Fruit fly (Drosophila melanogaster) whole organism, wandering third instar larva: ENCODE data around the gene eEF1alpha2.

Experiments used
- Abd-B ChIP-seq: fragments of >200 bp; optimal IDR thresholded peaks from 2 replicates; lab custom pipeline; 2017; ENCODE audit warnings: missing biosample characterization, missing genetic modification characterization
- CG32264 ChIP-seq: fragments of 200-800 bp; sonication (Bioruptor generic); optimal IDR thresholded peaks from 2 replicates; lab custom pipeline; 2016; ENCODE audit warnings: missing biosample characterization, missing genetic modification characterization
- CG9705 ChIP-seq: fragments of 200-800 bp; sonication (Bioruptor generic); optimal IDR thresholded peaks from 2 replicates; lab custom pipeline; 2018; ENCODE audit warnings: missing biosample characterization, mild to moderate bottlenecking, missing genetic modification characterization
- CrebA ChIP-seq: fragments of 200-800 bp; sonication (Bioruptor generic); optimal IDR thresholded peaks from 2 replicates; lab custom pipeline; 2016; ENCODE audit warnings: missing biosample characterization, mild to moderate bottlenecking, missing genetic modification characterization, borderline replicate concordance
- Dfd ChIP-seq: fragments of >200 bp; optimal IDR thresholded peaks from 2 replicates; lab custom pipeline; 2017; ENCODE audit warnings: missing biosample characterization, missing genetic modification characterization
- Dif ChIP-seq: fragments of 200-275, 200-300 bp; sonication (Bioruptor generic); optimal IDR thresholded peaks from 2 replicates; lab custom pipeline; 2018; ENCODE audit warnings: missing biosample characterization, missing genetic modification characterization; ENCODE audit not compliant: partially characterized antibody
- GATAd ChIP-seq: sonication (Bioruptor generic); optimal IDR thresholded peaks from 2 replicates; lab custom pipeline; 2016; ENCODE audit warnings: missing biosample characterization, missing genetic modification characterization
- HLH106 ChIP-seq: fragments of 200-800 bp; optimal IDR thresholded peaks from 3 replicates; lab custom pipeline; 2019; ENCODE audit warnings: missing biosample characterization, mild to moderate bottlenecking, missing genetic modification characterization, moderate library complexity
- Hnf4 ChIP-seq: fragments of 200-800 bp; sonication (Bioruptor generic); optimal IDR thresholded peaks from 2 replicates; lab custom pipeline; 2016; ENCODE audit warnings: missing biosample characterization, mild to moderate bottlenecking, missing genetic modification characterization
- Hr83 ChIP-seq: fragments of 200-300 bp; sonication (Bioruptor generic); optimal IDR thresholded peaks from 2 replicates; lab custom pipeline; 2016; ENCODE audit warnings: missing biosample characterization, mild to moderate bottlenecking, missing genetic modification characterization, moderate library complexity; ENCODE audit not compliant: poor library complexity, severe bottlenecking
- Jra ChIP-seq: sonication (Bioruptor generic); optimal IDR thresholded peaks from 2 replicates; lab custom pipeline; 2016; ENCODE audit warnings: missing biosample characterization, missing genetic modification characterization
- Mio ChIP-seq: sonication (Bioruptor generic); optimal IDR thresholded peaks from 2 replicates; lab custom pipeline; 2016; ENCODE audit warnings: missing biosample characterization, missing genetic modification characterization
- Myc ChIP-seq: fragments of >200 bp; optimal IDR thresholded peaks from 2 replicates; lab custom pipeline; 2017
- N ChIP-seq: fragments of >200 bp; optimal IDR thresholded peaks from 2 replicates; lab custom pipeline; 2018; ENCODE audit warnings: missing biosample characterization, missing external identifiers, missing genetic modification characterization
- OdsH ChIP-seq: fragments of 200-800 bp; sonication (Bioruptor generic); optimal IDR thresholded peaks from 2 replicates; lab custom pipeline; 2016; ENCODE audit warnings: missing biosample characterization, mild to moderate bottlenecking, missing genetic modification characterization
- Rel ChIP-seq, 2 experiments: fragments of 200-800 bp; sonication (Bioruptor generic) in 1 of 2; optimal IDR thresholded peaks; 2 replicates in 1 of 2; 3 replicates in 1 of 2; lab custom pipeline; 2016 to 2019; ENCODE audit warnings: mild to moderate bottlenecking in 2 of 2, missing biosample characterization in 2 of 2, missing genetic modification characterization in 2 of 2, moderate library complexity in 1 of 2
- Sp1 ChIP-seq: fragments of 200-800 bp; sonication (Bioruptor generic); optimal IDR thresholded peaks from 3 replicates; lab custom pipeline; 2019; ENCODE audit warnings: missing biosample characterization, mild to moderate bottlenecking, missing genetic modification characterization, moderate library complexity
- Vsx2 ChIP-seq: fragments of 200-300, 225-300 bp; sonication (Bioruptor generic); optimal IDR thresholded peaks from 2 replicates; lab custom pipeline; 2018; ENCODE audit warnings: missing biosample characterization, missing genetic modification characterization; ENCODE audit not compliant: partially characterized antibody
- br ChIP-seq: fragments of 200-800 bp; sonication (Bioruptor generic); optimal IDR thresholded peaks from 2 replicates; lab custom pipeline; 2016; ENCODE audit warnings: missing biosample characterization, missing genetic modification characterization
- brk ChIP-seq: fragments of 200-800 bp; sonication (Bioruptor generic); optimal IDR thresholded peaks from 2 replicates; lab custom pipeline; 2016; ENCODE audit warnings: missing biosample characterization, mild to moderate bottlenecking, missing genetic modification characterization
- dl ChIP-seq, 2 experiments: fragments of 175-275, 200-275 bp in 1 of 2; fragments of 200-275 bp in 1 of 2; sonication (Bioruptor generic); optimal IDR thresholded peaks; lab custom pipeline; 2018; ENCODE audit warnings: mild to moderate bottlenecking in 2 of 2, missing biosample characterization in 2 of 2, missing genetic modification characterization in 2 of 2, moderate library complexity in 2 of 2; ENCODE audit not compliant: partially characterized antibody in 2 of 2, insufficient read depth in 1 of 2
- dmrt93B ChIP-seq: fragments of 200-800 bp; sonication (Bioruptor generic); optimal IDR thresholded peaks from 2 replicates; lab custom pipeline; 2018; ENCODE audit warnings: missing biosample characterization, mild to moderate bottlenecking, missing genetic modification characterization
- dsf ChIP-seq: sonication (Bioruptor generic); optimal IDR thresholded peaks from 2 replicates; lab custom pipeline; 2016; ENCODE audit warnings: missing biosample characterization, missing genetic modification characterization, borderline replicate concordance
- ey ChIP-seq: fragments of 200-800 bp; sonication (Bioruptor generic); optimal IDR thresholded peaks from 2 replicates; lab custom pipeline; 2016; ENCODE audit warnings: missing biosample characterization, missing genetic modification characterization
- foxo ChIP-seq, 2 experiments: fragments of 200-800 bp; sonication (Bioruptor generic); optimal IDR thresholded peaks; 2 replicates in 1 of 2; 3 replicates in 1 of 2; lab custom pipeline; 2016 to 2017; ENCODE audit warnings: missing biosample characterization in 2 of 2, missing genetic modification characterization in 2 of 2
- fru ChIP-seq: fragments of 200-800 bp; sonication (Bioruptor generic); optimal IDR thresholded peaks from 3 replicates; lab custom pipeline; 2016; ENCODE audit warnings: missing biosample characterization, mild to moderate bottlenecking, missing genetic modification characterization
- h ChIP-seq: fragments of 200-800 bp; sonication (Bioruptor generic); optimal IDR thresholded peaks from 3 replicates; lab custom pipeline; 2016; ENCODE audit warnings: missing biosample characterization, mild to moderate bottlenecking, missing genetic modification characterization
- jim ChIP-seq: fragments of 175-275, 200-325 bp; sonication (Bioruptor generic); optimal IDR thresholded peaks from 2 replicates; lab custom pipeline; 2016; ENCODE audit warnings: missing biosample characterization, mild to moderate bottlenecking, missing genetic modification characterization
- pan ChIP-seq: fragments of >200 bp; optimal IDR thresholded peaks from 2 replicates; lab custom pipeline; 2017
- psq ChIP-seq: fragments of 200-800 bp; sonication (Bioruptor generic); optimal IDR thresholded peaks from 3 replicates; lab custom pipeline; 2017; ENCODE audit warnings: missing biosample characterization, mild to moderate bottlenecking, missing genetic modification characterization, moderate library complexity
- rgr ChIP-seq: fragments of 200-800 bp; sonication (Bioruptor generic); optimal IDR thresholded peaks from 3 replicates; lab custom pipeline; 2016; ENCODE audit warnings: missing biosample characterization, mild to moderate bottlenecking, missing genetic modification characterization
- sage ChIP-seq: fragments of 200-800 bp; sonication (Bioruptor generic); optimal IDR thresholded peaks from 2 replicates; lab custom pipeline; 2016; ENCODE audit warnings: missing biosample characterization, mild to moderate bottlenecking, missing genetic modification characterization
- sv ChIP-seq: fragments of 200-800 bp; sonication (Bioruptor generic); optimal IDR thresholded peaks from 3 replicates; lab custom pipeline; 2016; ENCODE audit warnings: missing biosample characterization, missing genetic modification characterization
- tai ChIP-seq: sonication (Bioruptor generic); optimal IDR thresholded peaks from 2 replicates; lab custom pipeline; 2016; ENCODE audit warnings: missing biosample characterization, missing genetic modification characterization
- usp ChIP-seq: fragments of >200 bp; optimal IDR thresholded peaks from 2 replicates; lab custom pipeline; 2017; ENCODE audit warnings: missing biosample characterization, missing genetic modification characterization
- woc ChIP-seq: sonication (Bioruptor generic); optimal IDR thresholded peaks from 2 replicates; lab custom pipeline; 2016; ENCODE audit warnings: missing biosample characterization, mild to moderate bottlenecking, missing genetic modification characterization

eEF1alpha2 gene

dm6 chr3R:31725486-31726227 lies 12.6 kb upstream of the eEF1alpha2 start:
- TF ChIP-seq jim (no peak), CrebA (GFP tag; lab: Kevin White, UChicago) (no peak), CG32264 (GFP tag; lab: Kevin White, UChicago) (no peak), dsf (GFP tag; lab: Kevin White, UChicago) (no peak), Myc (lab: Kevin White, UChicago) (no peak), Dif (GFP tag; lab: Kevin White, UChicago) (peak; percentile 85), Jra (GFP tag; lab: Kevin White, UChicago) (no peak), GATAd (peak; percentile 25), ey (GFP tag; lab: Kevin White, UChicago) (no peak), tai (GFP tag; lab: Kevin White, UChicago) (no peak), Rel (GFP tag; optimal IDR thresholded peaks at IDR 0.05; lab: Kevin White, UChicago) (no peak), Rel (tag; optimal IDR thresholded peaks at IDR 0.05; lab: Kevin White, UChicago) (peak; percentile 38), rgr (GFP tag; lab: Kevin White, UChicago) (peak; percentile 22), HLH106 (tag; lab: Kevin White, UChicago) (peak; percentile 3), foxo (GFP tag; optimal IDR thresholded peaks at IDR 0.05; lab: Kevin White, UChicago) (no peak), sv (GFP tag; lab: Kevin White, UChicago) (no peak), CG9705 (GFP tag; lab: Kevin White, UChicago) (no peak), psq (no peak), Dfd (GFP tag; lab: Kevin White, UChicago) (no peak), sage (GFP tag; lab: Kevin White, UChicago) (no peak), Hr83 (peak; percentile 52), woc (GFP tag; lab: Kevin White, UChicago) (no peak), pan (lab: Kevin White, UChicago) (no peak), Hnf4 (GFP tag; lab: Kevin White, UChicago) (peak; percentile 67), br (GFP tag; lab: Kevin White, UChicago) (no peak), Abd-B (GFP tag; lab: Kevin White, UChicago) (no peak), N (GFP tag; lab: Kevin White, UChicago) (no peak), OdsH (GFP tag; lab: Kevin White, UChicago) (no peak), Mio (no peak), h (peak; percentile 36), fru (peak; percentile 11), dl (GFP tag; optimal IDR thresholded peaks at IDR 0.05; lab: Kevin White, UChicago; ENCODE audit: insufficient read depth in 1 of 2, partially characterized antibody in 2 of 2) (peak; percentile 24 to 32), Vsx2 (GFP tag; lab: Kevin White, UChicago) (no peak), Sp1 (GFP tag; lab: Kevin White, UChicago) (peak; percentile 47)

- no peak for TF ChIP-seq N (GFP tag; lab: Kevin White, UChicago)
- TF ChIP-seq h: no peak
- TF ChIP-seq dmrt93B: no peak
- TF ChIP-seq usp (GFP tag; lab: Kevin White, UChicago): no peak
- TF ChIP-seq HLH106 (tag; lab: Kevin White, UChicago): no peak
- no peak for TF ChIP-seq br (GFP tag; lab: Kevin White, UChicago)
- no peak for TF ChIP-seq brk (GFP tag; lab: Kevin White, UChicago)
- TF ChIP-seq GATAd: no peak
- TF ChIP-seq fru: no peak
- TF ChIP-seq sv (GFP tag; lab: Kevin White, UChicago): no peak
- no peak for TF ChIP-seq foxo (GFP tag; optimal IDR thresholded peaks at IDR 0.05; lab: Kevin White, UChicago)
- no peak for TF ChIP-seq Vsx2 (GFP tag; lab: Kevin White, UChicago)
- no peak for TF ChIP-seq jim
- no peak for TF ChIP-seq tai (GFP tag; lab: Kevin White, UChicago)
- TF ChIP-seq woc (GFP tag; lab: Kevin White, UChicago): no peak
- TF ChIP-seq OdsH (GFP tag; lab: Kevin White, UChicago): no peak
- TF ChIP-seq CrebA (GFP tag; lab: Kevin White, UChicago): no peak
- no peak for TF ChIP-seq Sp1 (GFP tag; lab: Kevin White, UChicago)
- TF ChIP-seq pan (lab: Kevin White, UChicago): no peak
- TF ChIP-seq Hnf4 (GFP tag; lab: Kevin White, UChicago): no peak
Observed at dm6 chr3R:31726286-31726685, 12.0 kb upstream of the eEF1alpha2 start.
